Worm (Caenorhabditis elegans): ENCODE results near the gene srt-4.
"Not testable (repeated sequence)": the region's sequence is repeated elsewhere in the genome, so short reads cannot be mapped to it uniquely, and the experiment has no call there.

srt-4 gene

DNA sequence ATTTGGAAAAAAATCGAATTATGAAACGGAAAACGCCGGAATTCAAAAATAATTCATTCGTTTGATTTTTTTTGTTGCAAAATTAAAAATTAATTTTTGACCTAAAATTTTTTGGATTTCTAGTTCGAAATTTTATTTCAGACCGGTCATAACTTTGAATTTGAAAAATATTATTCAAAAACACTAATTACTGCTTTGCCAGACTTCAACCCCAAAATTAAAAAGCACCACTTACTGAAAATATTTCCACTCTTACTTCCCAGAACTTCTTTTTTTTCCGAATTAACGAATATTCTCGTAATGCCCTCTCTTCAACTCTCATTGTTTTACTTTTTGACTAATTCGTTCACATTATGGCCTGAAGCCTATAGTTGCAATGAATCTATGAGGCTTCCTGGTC, at the start of gene srt-4:
TSS of gene srt-4 (plus strand) at position 301 of the 400 bp plus-strand sequence.
- TF ChIP-seq jun-1 (tag; optimal IDR thresholded peaks at IDR 0.05): no peak
- TF ChIP-seq lin-15B (tag; optimal IDR thresholded peaks at IDR 0.05): no peak

DNA sequence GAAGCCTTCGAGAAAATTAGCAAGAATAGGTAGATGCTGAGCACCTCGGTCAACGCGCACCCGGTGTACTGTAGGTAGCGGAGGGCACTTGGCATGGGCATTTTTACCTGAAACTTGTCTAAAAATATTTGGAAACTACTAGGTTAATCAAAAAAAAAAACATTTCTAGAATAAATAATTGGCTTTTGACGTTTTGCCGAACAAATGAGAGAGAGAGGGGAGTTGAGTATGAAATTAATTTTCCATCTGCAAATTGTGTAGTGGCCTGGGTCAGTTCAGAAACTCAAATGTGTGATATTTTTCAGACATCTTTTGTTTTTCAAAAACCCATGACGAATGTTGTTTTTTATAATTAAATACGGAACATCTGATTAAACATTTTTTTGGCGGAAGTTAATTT, 41.4 kb upstream of the srt-4 start, which contains the start of gene Y45G12C.10:
TSS of gene Y45G12C.10 (minus strand) at position 101 of the 400 bp plus-strand sequence.
- not testable (repeated sequence) for TF ChIP-seq nhr-11, aly-2, eor-1 (tag; optimal IDR thresholded peaks at IDR 0.05)

DNA sequence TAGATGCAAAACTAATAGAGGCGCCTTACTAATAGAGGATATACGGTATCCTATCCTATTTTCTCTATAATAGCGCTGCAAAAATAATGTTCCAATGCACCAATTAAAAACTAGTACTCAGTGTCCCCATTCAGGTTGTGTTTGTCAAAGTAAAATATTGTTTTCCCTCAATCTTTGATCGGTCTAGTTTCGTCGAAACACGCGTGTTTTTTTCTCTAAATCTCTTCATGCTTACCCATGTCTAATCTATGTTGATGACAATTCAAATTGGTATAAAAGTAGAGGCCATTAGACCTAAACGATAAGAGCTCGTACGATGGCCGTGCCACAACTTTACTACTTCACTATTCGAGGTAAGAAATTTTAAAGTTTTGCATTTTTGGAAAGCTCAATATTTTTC, 16.3 kb upstream of the srt-4 start, which contains the start of gene gst-10:
TSS of gene gst-10 (plus strand) at position 301 of the 400 bp plus-strand sequence.
- TF ChIP-seq ZK546.5, lin-39, elt-1 (tag; optimal IDR thresholded peaks at IDR 0.05): not testable (repeated sequence)

DNA sequence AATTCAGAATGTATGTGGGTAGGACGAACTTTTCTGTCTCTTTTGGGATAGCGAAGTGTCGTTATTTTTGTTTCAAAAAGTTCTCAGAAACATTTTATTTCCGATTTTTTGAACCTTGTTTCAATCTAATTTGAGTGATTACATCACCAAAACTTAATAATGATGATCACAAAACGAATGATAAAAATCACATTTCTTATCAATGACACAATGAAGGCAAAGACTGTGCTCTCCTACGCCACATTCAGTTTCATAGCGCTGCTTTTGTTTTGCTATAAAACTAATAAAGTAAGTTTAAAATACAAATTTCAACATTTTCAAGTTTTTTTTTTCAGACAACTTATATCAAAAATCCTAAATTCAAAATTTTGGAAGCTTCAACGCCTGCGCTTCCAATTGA, 12.2 kb upstream of the srt-4 start, which contains the start of gene Y45G12C.1:
TSS of gene Y45G12C.1 (plus strand) at position 159 of the 400 bp plus-strand sequence.
- TF ChIP-seq lin-39 (tag; optimal IDR thresholded peaks at IDR 0.05): no peak
- no peak for TF ChIP-seq nhr-12 (tag; optimal IDR thresholded peaks at IDR 0.05)
- TF ChIP-seq egl-5 (tag; optimal IDR thresholded peaks at IDR 0.05): no peak
- no peak for TF ChIP-seq sea-2 (GFP tag; optimal IDR thresholded peaks at IDR 0.05)
- TF ChIP-seq pha-4 (tag; optimal IDR thresholded peaks at IDR 0.05): no peak
- TF ChIP-seq lin-15B (tag; optimal IDR thresholded peaks at IDR 0.05): no peak
- TF ChIP-seq nhr-25 (tag; optimal IDR thresholded peaks at IDR 0.05): no peak
- TF ChIP-seq skn-1 (tag; optimal IDR thresholded peaks at IDR 0.05): peak; percentile 4
- TF ChIP-seq eor-1 (tag; optimal IDR thresholded peaks at IDR 0.05): no peak
- TF ChIP-seq unc-62 (GFP tag; optimal IDR thresholded peaks at IDR 0.05): no peak
- TF ChIP-seq nhr-67 (tag; optimal IDR thresholded peaks at IDR 0.05): no peak
- TF ChIP-seq nhr-11 (tag; optimal IDR thresholded peaks at IDR 0.05): no peak
- no peak for TF ChIP-seq zag-1 (tag; optimal IDR thresholded peaks at IDR 0.05)
- no peak for TF ChIP-seq ceh-9 (tag; optimal IDR thresholded peaks at IDR 0.05)
- TF ChIP-seq mml-1 (tag; optimal IDR thresholded peaks at IDR 0.05): no peak
- no peak for TF ChIP-seq daf-12 (tag; optimal IDR thresholded peaks at IDR 0.05)
- no peak for TF ChIP-seq hmg-11 (tag; optimal IDR thresholded peaks at IDR 0.05)
- no peak for TF ChIP-seq nhr-28 (tag; optimal IDR thresholded peaks at IDR 0.05)
- no peak for TF ChIP-seq aly-2 (tag; optimal IDR thresholded peaks at IDR 0.05)
- no peak for TF ChIP-seq nhr-76 (tag; optimal IDR thresholded peaks at IDR 0.05)
- no peak for TF ChIP-seq fkh-10 (GFP tag; optimal IDR thresholded peaks at IDR 0.05)
- no peak for TF ChIP-seq ztf-11 (tag; optimal IDR thresholded peaks at IDR 0.05)
- TF ChIP-seq elt-2 (tag; optimal IDR thresholded peaks at IDR 0.05): peak; percentile 76
- TF ChIP-seq nfya-1 (tag; optimal IDR thresholded peaks at IDR 0.05; ENCODE audit: insufficient read depth): no peak
- TF ChIP-seq pqm-1 (tag; optimal IDR thresholded peaks at IDR 0.05): peak; percentile 41
- TF ChIP-seq nhr-77 (tag; optimal IDR thresholded peaks at IDR 0.05): no peak

DNA sequence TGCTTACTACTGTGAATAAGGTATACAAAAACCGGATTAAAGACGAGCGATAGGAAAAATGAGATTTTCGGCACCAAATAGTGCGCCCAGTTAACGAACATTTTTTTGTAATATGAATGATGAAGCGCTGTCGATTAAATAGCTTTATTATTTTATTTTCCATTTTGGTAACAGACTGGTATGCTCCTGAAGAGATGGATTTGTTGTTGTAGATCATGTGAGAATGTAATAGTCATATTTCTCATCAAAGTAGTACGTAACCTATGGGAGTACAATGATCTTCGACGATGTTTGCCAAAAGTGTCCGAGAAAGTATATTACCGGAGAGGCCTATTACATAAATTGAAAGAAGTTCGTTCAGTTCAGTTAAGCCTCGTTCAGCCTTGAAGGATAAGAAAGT, 7.1 kb upstream of the srt-4 start, which contains the start of gene srj-19:
TSS of gene srj-19 (minus strand) at position 101 of the 400 bp plus-strand sequence.
- TF ChIP-seq nhr-77 (tag; optimal IDR thresholded peaks at IDR 0.05) (no peak), aly-2 (tag; optimal IDR thresholded peaks at IDR 0.05) (no peak), elt-3 (tag; optimal IDR thresholded peaks at IDR 0.05) (no peak), lsy-12 (tag; optimal IDR thresholded peaks at IDR 0.05) (no peak), ceh-82 (tag; optimal IDR thresholded peaks at IDR 0.05) (no peak), elt-2 (tag; optimal IDR thresholded peaks at IDR 0.05) (no peak), nhr-12 (tag; optimal IDR thresholded peaks at IDR 0.05) (no peak), nhr-67 (tag; optimal IDR thresholded peaks at IDR 0.05) (no peak), lin-15B (tag; optimal IDR thresholded peaks at IDR 0.05) (no peak), nfya-1 (tag; optimal IDR thresholded peaks at IDR 0.05; ENCODE audit: insufficient read depth) (no peak)

- TF ChIP-seq nhr-77 (tag; optimal IDR thresholded peaks at IDR 0.05) (no peak), ZK546.5 (tag; optimal IDR thresholded peaks at IDR 0.05) (no peak), skn-1 (tag; optimal IDR thresholded peaks at IDR 0.05) (no peak), nhr-43 (tag; optimal IDR thresholded peaks at IDR 0.05; ENCODE audit: poor library complexity, severe bottlenecking) (no peak), pqm-1 (tag; optimal IDR thresholded peaks at IDR 0.05) (no peak), pha-4 (tag; optimal IDR thresholded peaks at IDR 0.05) (no peak), lin-15B (tag; optimal IDR thresholded peaks at IDR 0.05) (no peak), eor-1 (tag; optimal IDR thresholded peaks at IDR 0.05) (no peak), unc-62 (GFP tag; optimal IDR thresholded peaks at IDR 0.05) (no peak), ztf-4 (tag; optimal IDR thresholded peaks at IDR 0.05) (no peak), snpc-4 (tag; optimal IDR thresholded peaks at IDR 0.05) (no peak), ama-1 (optimal IDR thresholded peaks at IDR 0.05) (no peak), elt-1 (tag; optimal IDR thresholded peaks at IDR 0.05) (no peak), nfya-1 (tag; optimal IDR thresholded peaks at IDR 0.05; ENCODE audit: insufficient read depth) (no peak), sea-2 (GFP tag; optimal IDR thresholded peaks at IDR 0.05) (no peak), zag-1 (tag; optimal IDR thresholded peaks at IDR 0.05) (no peak)
These were observed 4.6 kb upstream of the srt-4 start, which contains the start of gene srj-20 for ce11 chrV:2573108-2573507. srj-20 (minus strand) TSS chrV:2573208.
